Fruit fly (Drosophila melanogaster) whole organism, embryonic: ENCODE results near the gene Sf3b6.

ENCODE experiments used
- Atf6 ChIP-seq: fragments of 200-800 bp; sonication (Bioruptor generic); IDR thresholded peaks from 2 replicates; pipeline ENCODE4 v1.3.6; 2022; ENCODE audit warnings: missing biosample characterization, missing genetic modification characterization
- Awh ChIP-seq: fragments of 200-800 bp; sonication (Bioruptor generic); IDR thresholded peaks from 2 replicates; pipeline ENCODE4, ENCODE4 v1.3.6; 2022; ENCODE audit warnings: missing biosample characterization, missing genetic modification characterization
- BEAF-32 ChIP-seq: fragments of 200-800 bp; sonication (Bioruptor generic); optimal IDR thresholded peaks from 3 replicates; lab custom pipeline; 2017; ENCODE audit warnings: missing biosample characterization, missing genetic modification characterization, mild to moderate bottlenecking, moderate library complexity, missing genetic modification reagents
- Bdp1 ChIP-seq: fragments of 200-800 bp; sonication (Bioruptor generic); optimal IDR thresholded peaks from 3 replicates; lab custom pipeline; 2016; ENCODE audit warnings: missing biosample characterization, missing genetic modification characterization
- BtbVII ChIP-seq: fragments of 200-800 bp; sonication (Bioruptor generic); optimal IDR thresholded peaks from 3 replicates; lab custom pipeline; 2017; ENCODE audit warnings: missing biosample characterization, mild to moderate bottlenecking, missing genetic modification characterization
- Bteb2 ChIP-seq: fragments of 200-800 bp; sonication (Bioruptor generic); optimal IDR thresholded peaks from 2 replicates; lab custom pipeline; 2016; ENCODE audit warnings: missing biosample characterization, missing genetic modification characterization
- C15 ChIP-seq: fragments of 200-800 bp; sonication (Bioruptor generic); IDR thresholded peaks from 3 replicates; pipeline ENCODE4 v1.3.6; 2022; ENCODE audit warnings: missing biosample characterization, missing genetic modification characterization
- CG10147 ChIP-seq: fragments of 200-800 bp; sonication (Bioruptor generic); optimal IDR thresholded peaks from 2 replicates; lab custom pipeline; 2019; ENCODE audit warnings: missing biosample characterization, mild to moderate bottlenecking, missing genetic modification characterization, moderate library complexity
- CG10979 ChIP-seq: fragments of 200-800 bp; sonication (Bioruptor generic); optimal IDR thresholded peaks from 2 replicates; lab custom pipeline; 2018; ENCODE audit warnings: missing biosample characterization, mild to moderate bottlenecking, missing genetic modification characterization, moderate library complexity
- CG12769 ChIP-seq: fragments of 200-800 bp; sonication (Bioruptor generic); optimal IDR thresholded peaks from 2 replicates; lab custom pipeline; 2019; ENCODE audit warnings: missing biosample characterization, mild to moderate bottlenecking, missing genetic modification characterization, moderate library complexity
- CG13123 ChIP-seq: fragments of 200-800 bp; sonication (Bioruptor generic); optimal IDR thresholded peaks from 2 replicates; lab custom pipeline; 2016; ENCODE audit warnings: missing biosample characterization, missing genetic modification characterization
- CG1603 ChIP-seq: fragments of 200-800 bp; sonication (Bioruptor generic); optimal IDR thresholded peaks from 2 replicates; lab custom pipeline; 2019; ENCODE audit warnings: missing biosample characterization, mild to moderate bottlenecking, missing genetic modification characterization, moderate library complexity
- CG1832 ChIP-seq: fragments of 200-800 bp; sonication (Bioruptor generic); optimal IDR thresholded peaks from 2 replicates; lab custom pipeline; 2017; ENCODE audit warnings: missing biosample characterization, mild to moderate bottlenecking, missing genetic modification characterization, inconsistent platforms
- CG2116 ChIP-seq: fragments of 200-800 bp; sonication (Bioruptor generic); optimal IDR thresholded peaks from 3 replicates; lab custom pipeline; 2018; ENCODE audit warnings: missing biosample characterization, mild to moderate bottlenecking, missing genetic modification characterization
- CG33213 ChIP-seq: fragments of 200-800 bp; sonication (Bioruptor generic); optimal IDR thresholded peaks from 3 replicates; lab custom pipeline; 2016; ENCODE audit warnings: missing biosample characterization, missing genetic modification characterization
- CG33557 ChIP-seq: fragments of 200-800 bp; sonication (Bioruptor generic); optimal IDR thresholded peaks from 2 replicates; lab custom pipeline; 2019; ENCODE audit warnings: missing biosample characterization, mild to moderate bottlenecking, missing genetic modification characterization, moderate library complexity
- CG4282 ChIP-seq: fragments of 200-800 bp; sonication (Bioruptor generic); optimal IDR thresholded peaks from 2 replicates; lab custom pipeline; 2016; ENCODE audit warnings: missing biosample characterization, missing genetic modification characterization
- CG4404 ChIP-seq: fragments of 200-800 bp; sonication (Bioruptor generic); IDR thresholded peaks from 2 replicates; pipeline ENCODE4 v1.3.6; 2022; ENCODE audit warnings: missing biosample characterization, missing genetic modification characterization
- CG6175 ChIP-seq: fragments of 200-800 bp; sonication (Bioruptor generic); IDR thresholded peaks from 3 replicates; pipeline ENCODE4 v1.3.6; 2022; ENCODE audit warnings: missing biosample characterization, missing genetic modification characterization
- CG7372 ChIP-seq: fragments of 200-800 bp; sonication (Bioruptor generic); IDR thresholded peaks from 2 replicates; pipeline ENCODE4 v1.3.6; 2022; ENCODE audit warnings: missing biosample characterization, missing genetic modification characterization
- CG8290 ChIP-seq, 3 experiments: fragments of 200-800 bp; sonication (Bioruptor generic); optimal IDR thresholded peaks; 2 replicates each; lab custom pipeline; 2016 to 2019; ENCODE audit warnings: missing biosample characterization in 3 of 3, missing genetic modification characterization in 3 of 3, mild to moderate bottlenecking in 2 of 3, moderate library complexity in 1 of 3
- CG8388 ChIP-seq: fragments of 200-800 bp; sonication (Bioruptor generic); optimal IDR thresholded peaks from 2 replicates; lab custom pipeline; 2019; ENCODE audit warnings: missing biosample characterization, mild to moderate bottlenecking, missing genetic modification characterization, moderate library complexity
- CG9932 ChIP-seq: fragments of 200-800 bp; sonication (Bioruptor generic); IDR thresholded peaks from 2 replicates; pipeline ENCODE4 v1.3.6; 2022; ENCODE audit warnings: missing biosample characterization, missing genetic modification characterization
- HLHmδ ChIP-seq: fragments of 200-800 bp; sonication (Bioruptor generic); optimal IDR thresholded peaks from 2 replicates; lab custom pipeline; 2018; ENCODE audit warnings: missing biosample characterization, mild to moderate bottlenecking, missing genetic modification characterization, moderate library complexity
- Hmr ChIP-seq: fragments of 200-800 bp; sonication (Bioruptor generic); optimal IDR thresholded peaks from 3 replicates; lab custom pipeline; 2017; ENCODE audit warnings: mild to moderate bottlenecking, missing biosample characterization, missing genetic modification reagents, missing genetic modification characterization
- Hr39 ChIP-seq: fragments of >200 bp; optimal IDR thresholded peaks from 2 replicates; lab custom pipeline; 2017
- Lhr ChIP-seq: fragments of 200-800 bp; sonication (Bioruptor generic); optimal IDR thresholded peaks from 3 replicates; lab custom pipeline; 2017; ENCODE audit warnings: mild to moderate bottlenecking, missing biosample characterization, missing genetic modification reagents, missing genetic modification characterization
- Lim3 ChIP-seq: fragments of 200-800 bp; sonication (Bioruptor generic); IDR thresholded peaks from 2 replicates; pipeline ENCODE4 v1.3.6; 2022; ENCODE audit warnings: missing biosample characterization, missing genetic modification characterization
- MESR4 ChIP-seq: fragments of 200-800 bp; sonication (Bioruptor generic); optimal IDR thresholded peaks from 2 replicates; lab custom pipeline; 2018; ENCODE audit warnings: missing biosample characterization, mild to moderate bottlenecking, missing genetic modification characterization, moderate library complexity
- Max ChIP-seq: fragments of 200-800 bp; sonication (Bioruptor generic); optimal IDR thresholded peaks from 2 replicates; lab custom pipeline; 2016; ENCODE audit warnings: missing biosample characterization, mild to moderate bottlenecking, missing genetic modification characterization
- Mrtf ChIP-seq: fragments of 200-800 bp; sonication (Bioruptor generic); IDR thresholded peaks from 3 replicates; pipeline ENCODE4 v1.3.6; 2022; ENCODE audit warnings: missing biosample characterization, missing genetic modification characterization
- NC2β ChIP-seq: fragments of 200-800 bp; sonication (Bioruptor generic); optimal IDR thresholded peaks from 2 replicates; lab custom pipeline; 2016; ENCODE audit warnings: missing biosample characterization, missing genetic modification characterization
- Nf-YC ChIP-seq: fragments of 200-800 bp; optimal IDR thresholded peaks from 3 replicates; lab custom pipeline; 2019; ENCODE audit warnings: missing biosample characterization, mild to moderate bottlenecking, missing genetic modification characterization, moderate library complexity
- Oli ChIP-seq: fragments of 200-800 bp; sonication (Bioruptor generic); optimal IDR thresholded peaks from 2 replicates; lab custom pipeline; 2018; ENCODE audit warnings: missing biosample characterization, mild to moderate bottlenecking, missing genetic modification characterization, moderate library complexity
- Rx ChIP-seq: fragments of 200-800 bp; sonication (Bioruptor generic); IDR thresholded peaks from 2 replicates; pipeline ENCODE4 v1.3.6; 2022; ENCODE audit warnings: missing biosample characterization, missing genetic modification characterization
- Side ChIP-seq: fragments of 200-800 bp; sonication (Bioruptor generic); optimal IDR thresholded peaks from 2 replicates; lab custom pipeline; 2016; ENCODE audit warnings: missing biosample characterization, missing genetic modification characterization
- Xbp1 ChIP-seq: fragments of 200-800 bp; sonication (Bioruptor generic); optimal IDR thresholded peaks from 3 replicates; lab custom pipeline; 2016; ENCODE audit warnings: missing biosample characterization, mild to moderate bottlenecking, missing genetic modification characterization
- bbx ChIP-seq: fragments of 200-800 bp; sonication (Bioruptor generic); IDR thresholded peaks from 2 replicates; pipeline ENCODE4 v1.3.6; 2022; ENCODE audit warnings: missing biosample characterization, missing genetic modification characterization; ENCODE audit not compliant: partially characterized antibody
- bcd ChIP-seq: fragments of 200-800 bp; sonication (Bioruptor generic); optimal IDR thresholded peaks from 2 replicates; lab custom pipeline; 2017; ENCODE audit warnings: missing biosample characterization, mild to moderate bottlenecking, missing genetic modification characterization
- btn ChIP-seq: fragments of 200-800 bp; sonication (Bioruptor generic); optimal IDR thresholded peaks from 2 replicates; lab custom pipeline; 2016; ENCODE audit warnings: missing biosample characterization, missing genetic modification characterization
- crol ChIP-seq: fragments of 200-800 bp; sonication (Bioruptor generic); IDR thresholded peaks from 2 replicates; pipeline ENCODE4 v1.3.6; 2022; ENCODE audit warnings: missing biosample characterization, missing genetic modification characterization
- dimm ChIP-seq: fragments of 200-800 bp; sonication (Bioruptor generic); IDR thresholded peaks from 2 replicates; pipeline ENCODE4 v1.3.6; 2022; ENCODE audit warnings: missing biosample characterization, missing genetic modification characterization
- eyg ChIP-seq: fragments of 200-800 bp; sonication (Bioruptor generic); optimal IDR thresholded peaks from 3 replicates; lab custom pipeline; 2016; ENCODE audit warnings: missing biosample characterization, missing genetic modification characterization
- insv ChIP-seq, 2 experiments: fragments of 200-800 bp; sonication (Bioruptor generic); optimal IDR thresholded peaks; 3 replicates each; lab custom pipeline; 2016 to 2018; ENCODE audit warnings: missing biosample characterization in 2 of 2, missing genetic modification characterization in 2 of 2
- kah ChIP-seq: fragments of 200-800 bp; sonication (Bioruptor generic); optimal IDR thresholded peaks from 2 replicates; lab custom pipeline; 2018; ENCODE audit warnings: missing biosample characterization, mild to moderate bottlenecking, missing genetic modification characterization
- otp ChIP-seq: fragments of 200-800 bp; sonication (Bioruptor generic); IDR thresholded peaks from 3 replicates; pipeline ENCODE4, ENCODE4 v1.3.6; 2022; ENCODE audit warnings: missing biosample characterization, missing genetic modification characterization
- psq ChIP-seq: fragments of 200-800 bp; sonication (Bioruptor generic); optimal IDR thresholded peaks from 2 replicates; lab custom pipeline; 2017; ENCODE audit warnings: missing biosample characterization, missing genetic modification characterization
- scrt ChIP-seq: fragments of 200-800 bp; sonication (Bioruptor generic); optimal IDR thresholded peaks from 2 replicates; lab custom pipeline; 2018; ENCODE audit warnings: missing biosample characterization, mild to moderate bottlenecking, missing genetic modification characterization, moderate library complexity
- so ChIP-seq: fragments of 200-800 bp; sonication (Bioruptor generic); IDR thresholded peaks from 3 replicates; pipeline ENCODE4 v1.3.6; 2022; ENCODE audit warnings: missing biosample characterization, missing genetic modification characterization
- sr ChIP-seq: fragments of 200-800 bp; sonication (Bioruptor generic); IDR thresholded peaks from 3 replicates; pipeline ENCODE4 v1.3.6; 2022; ENCODE audit warnings: missing biosample characterization, missing genetic modification characterization

The Sf3b6 gene

DNA sequence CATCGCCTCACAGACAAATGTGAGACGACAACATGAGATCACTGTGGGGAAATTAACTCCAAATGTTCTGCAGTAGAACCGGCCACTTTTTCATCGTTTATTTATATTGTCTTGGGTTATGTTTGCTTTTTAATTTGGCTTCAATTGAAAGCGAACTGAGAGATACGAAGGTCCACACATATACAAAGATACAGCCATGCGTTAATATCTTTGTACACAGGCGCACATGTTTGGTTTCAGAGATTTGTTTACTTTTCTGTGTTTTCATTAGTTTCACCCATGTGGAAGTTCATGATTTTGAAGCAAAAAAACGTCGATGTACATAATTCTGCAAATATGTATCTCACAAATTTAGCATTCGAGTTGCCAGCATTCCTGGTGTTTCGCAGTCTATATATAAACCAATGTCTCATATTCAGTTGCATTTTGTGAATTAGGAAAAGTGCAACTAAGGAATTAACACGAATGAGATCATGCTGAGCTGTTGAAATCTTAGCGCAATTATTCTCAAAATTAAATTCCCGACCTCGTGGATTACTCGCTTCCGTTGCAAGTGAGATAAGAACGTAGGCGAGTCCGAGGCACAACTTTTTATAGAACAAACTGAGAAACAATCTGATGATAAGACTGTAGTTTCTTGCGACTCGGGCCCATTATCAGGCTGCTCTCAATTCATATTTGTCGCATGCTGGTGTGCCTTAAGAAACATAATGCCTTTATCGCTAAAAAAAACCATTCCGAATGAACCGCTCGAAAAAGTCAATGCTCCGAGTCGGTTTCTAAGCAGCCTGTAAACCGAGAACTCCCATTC, 23.2 kb upstream of the Sf3b6 start (continued):
- TF ChIP-seq CG33557 (GFP tag; lab: Kevin White, UChicago) = peak; percentile 47
- TF ChIP-seq Awh = 0 out of 2 replicates have a peak, but pooled peaks have one; percentile 24
- no peak for TF ChIP-seq dimm (GFP tag; lab: Robert Waterston, UW)
- no peak for TF ChIP-seq BEAF-32 (GFP tag; lab: Kevin White, UChicago)
- TF ChIP-seq btn (GFP tag; lab: Kevin White, UChicago) = no peak
- TF ChIP-seq otp = 0 out of 3 replicates have a peak, but pooled peaks have one; percentile 31
- peak; percentile 23 for TF ChIP-seq Max (GFP tag; lab: Kevin White, UChicago)
- no peak for TF ChIP-seq so (GFP tag; lab: Robert Waterston, UW)
- no peak for TF ChIP-seq psq (GFP tag; lab: Kevin White, UChicago)
- no peak for TF ChIP-seq Lhr (GFP tag; lab: Kevin White, UChicago)
- TF ChIP-seq kah (GFP tag; lab: Kevin White, UChicago) = peak; percentile 55
- TF ChIP-seq CG12769 = no peak
- TF ChIP-seq Bdp1 (GFP tag; lab: Kevin White, UChicago) = no peak
- no peak for TF ChIP-seq Xbp1 (GFP tag; lab: Kevin White, UChicago)
- no peak for TF ChIP-seq CG7372 (GFP tag; lab: Robert Waterston, UW)
- no peak for TF ChIP-seq CG4404 (GFP tag; lab: Robert Waterston, UW)
- no peak for TF ChIP-seq crol (GFP tag; lab: Robert Waterston, UW)
- peak; percentile 18 for TF ChIP-seq CG2116 (GFP tag; lab: Kevin White, UChicago)
- TF ChIP-seq NC2β (GFP tag; lab: Kevin White, UChicago) = no peak
- TF ChIP-seq Oli = no peak
- TF ChIP-seq sr (GFP tag; lab: Robert Waterston, UW) = no peak
- TF ChIP-seq CG10979 = peak; percentile 27
- TF ChIP-seq CG1832 (GFP tag; lab: Kevin White, UChicago) = no peak
- no peak for TF ChIP-seq CG33213 (GFP tag; lab: Kevin White, UChicago)
- TF ChIP-seq Rx (GFP tag; lab: Robert Waterston, UW) = no peak
- TF ChIP-seq Side (GFP tag; lab: Kevin White, UChicago) = no peak
- no peak for TF ChIP-seq bcd (GFP tag; lab: Kevin White, UChicago)
- TF ChIP-seq C15 (GFP tag; lab: Robert Waterston, UW) = no peak
- TF ChIP-seq scrt (GFP tag; lab: Kevin White, UChicago) = no peak
- TF ChIP-seq MESR4 (GFP tag; lab: Kevin White, UChicago) = no peak
- peak; percentile 56; the same call in 2 of the 3 replicates for TF ChIP-seq CG6175 (GFP tag; lab: Robert Waterston, UW)
- TF ChIP-seq Atf6 (GFP tag; lab: Robert Waterston, UW) = 0 out of 2 replicates have a peak, but pooled peaks have one; percentile 27
- TF ChIP-seq Hr39 (lab: Kevin White, UChicago) = no peak
- no peak for TF ChIP-seq CG4282 (GFP tag; lab: Kevin White, UChicago)
- no peak for TF ChIP-seq bbx (GFP tag; lab: Robert Waterston, UW)
- TF ChIP-seq Bteb2 (GFP tag; lab: Kevin White, UChicago) = no peak
- no peak for TF ChIP-seq Mrtf (GFP tag; lab: Robert Waterston, UW)
- no peak for TF ChIP-seq CG9932
- no peak for TF ChIP-seq Hmr (GFP tag; lab: Kevin White, UChicago)
- no peak for TF ChIP-seq CG10147
- no peak for TF ChIP-seq CG1603 (tag; lab: Kevin White, UChicago)
- peak; percentile 22 for TF ChIP-seq HLHmδ (GFP tag; lab: Kevin White, UChicago)
- no peak for TF ChIP-seq eyg (GFP tag; lab: Kevin White, UChicago)
- no peak for TF ChIP-seq CG13123
- no peak for TF ChIP-seq CG8290 (GFP tag; optimal IDR thresholded peaks at IDR 0.05; lab: Kevin White, UChicago)
- peak in 1 of 2 experiments; percentile 4 for TF ChIP-seq CG8290 (tag; optimal IDR thresholded peaks at IDR 0.05; lab: Kevin White, UChicago)
- TF ChIP-seq BtbVII (GFP tag; lab: Kevin White, UChicago) = peak; percentile 76
- no peak for TF ChIP-seq Nf-YC (tag; lab: Kevin White, UChicago)
- no peak for TF ChIP-seq CG8388 (GFP tag; lab: Kevin White, UChicago)
- no peak for TF ChIP-seq Lim3 (GFP tag; lab: Robert Waterston, UW)
- peak in 1 of 2 experiments; percentile 18 for TF ChIP-seq insv (GFP tag; optimal IDR thresholded peaks at IDR 0.05; lab: Kevin White, UChicago)
